Fruit fly (Drosophila melanogaster) whole organism: ENCODE results near the gene wgn.

Source experiments
- CG8478 ChIP-seq: fragments of >200 bp; optimal IDR thresholded peaks from 2 replicates; lab custom pipeline; 2018; ENCODE audit warnings: inconsistent platforms
- Dll ChIP-seq: fragments of >200 bp; optimal IDR thresholded peaks from 2 replicates; lab custom pipeline; 2017
- pan ChIP-seq: fragments of >200 bp; optimal IDR thresholded peaks from 2 replicates; lab custom pipeline; 2017
- psq ChIP-seq: fragments of >200 bp; optimal IDR thresholded peaks from 2 replicates; lab custom pipeline; 2017
- usp ChIP-seq: fragments of >200 bp; optimal IDR thresholded peaks from 2 replicates; lab custom pipeline; 2017; ENCODE audit warnings: missing biosample characterization, missing genetic modification characterization, mixed read lengths

dm6 chrX:18665715-18666267, 31.1 kb upstream of the wgn start:
- no peak for TF ChIP-seq pan (lab: Kevin White, UChicago)
- no peak for TF ChIP-seq psq (lab: Kevin White, UChicago)
- TF ChIP-seq Dll (lab: Kevin White, UChicago): no peak
- TF ChIP-seq usp: no peak
- no peak for TF ChIP-seq CG8478
